Fruit fly (Drosophila melanogaster) whole organism, embryonic: ENCODE measurements around the gene Jupiter.

Experiments
- Antp ChIP-seq: fragments of 200-800 bp; sonication (Bioruptor generic); optimal IDR thresholded peaks from 3 replicates; lab custom pipeline; 2016; ENCODE audit warnings: missing biosample characterization, missing genetic modification characterization
- Bgb ChIP-seq: fragments of 200-800 bp; sonication (Bioruptor generic); IDR thresholded peaks from 2 replicates; pipeline ENCODE4 v1.3.6; 2022; ENCODE audit warnings: missing biosample characterization, missing genetic modification characterization; ENCODE audit not compliant: partially characterized antibody
- CG10959 ChIP-seq: fragments of 200-800 bp; sonication (Bioruptor generic); IDR thresholded peaks from 2 replicates; pipeline ENCODE4 v1.3.6; 2022; ENCODE audit warnings: missing biosample characterization, missing genetic modification characterization
- CG12299 ChIP-seq: fragments of 200-800 bp; sonication (Bioruptor generic); optimal IDR thresholded peaks from 2 replicates; lab custom pipeline; 2018; ENCODE audit warnings: missing biosample characterization, mild to moderate bottlenecking, missing genetic modification characterization
- CG1233 ChIP-seq: fragments of 200-800 bp; sonication (Bioruptor generic); optimal IDR thresholded peaks from 4 replicates; lab custom pipeline; 2018; ENCODE audit warnings: missing biosample characterization, mild to moderate bottlenecking, missing genetic modification characterization
- CG12942 ChIP-seq: fragments of 200-800 bp; sonication (Bioruptor generic); optimal IDR thresholded peaks from 3 replicates; lab custom pipeline; 2016; ENCODE audit warnings: missing biosample characterization, missing genetic modification characterization
- CG14050 ChIP-seq: fragments of 200-800 bp; sonication (Bioruptor generic); IDR thresholded peaks from 3 replicates; pipeline ENCODE4 v1.3.6; 2022; ENCODE audit warnings: missing biosample characterization, missing genetic modification characterization
- CG14710 ChIP-seq: fragments of 200-800 bp; sonication (Bioruptor generic); optimal IDR thresholded peaks from 3 replicates; lab custom pipeline; 2019; ENCODE audit warnings: missing biosample characterization, mild to moderate bottlenecking, missing genetic modification characterization, moderate library complexity
- CG15479 ChIP-seq: fragments of 200-800 bp; sonication (Bioruptor generic); optimal IDR thresholded peaks from 3 replicates; lab custom pipeline; 2019; ENCODE audit warnings: missing biosample characterization, mild to moderate bottlenecking, missing genetic modification characterization, moderate library complexity
- CG16815 ChIP-seq: fragments of 200-800 bp; sonication (Bioruptor generic); optimal IDR thresholded peaks from 3 replicates; lab custom pipeline; 2017; ENCODE audit warnings: missing biosample characterization, mild to moderate bottlenecking, missing genetic modification characterization
- CG1832 ChIP-seq: fragments of 200-800 bp; sonication (Bioruptor generic); optimal IDR thresholded peaks from 2 replicates; lab custom pipeline; 2017; ENCODE audit warnings: missing biosample characterization, mild to moderate bottlenecking, missing genetic modification characterization, inconsistent platforms
- CG30020 ChIP-seq: fragments of 200-800 bp; optimal IDR thresholded peaks from 2 replicates; lab custom pipeline; 2019; ENCODE audit warnings: missing biosample characterization, mild to moderate bottlenecking, missing genetic modification characterization, moderate library complexity
- CG3065 ChIP-seq: fragments of 200-800 bp; sonication (Bioruptor generic); optimal IDR thresholded peaks from 2 replicates; lab custom pipeline; 2016; ENCODE audit warnings: missing biosample characterization, missing genetic modification characterization
- CG4707 ChIP-seq: fragments of 200-800 bp; sonication (Bioruptor generic); optimal IDR thresholded peaks from 2 replicates; lab custom pipeline; 2018; ENCODE audit warnings: missing biosample characterization, mild to moderate bottlenecking, missing genetic modification characterization, moderate library complexity
- CG8290 ChIP-seq, 3 experiments: fragments of 200-800 bp; sonication (Bioruptor generic); optimal IDR thresholded peaks; 2 replicates each; lab custom pipeline; 2016 to 2019; ENCODE audit warnings: missing biosample characterization in 3 of 3, missing genetic modification characterization in 3 of 3, mild to moderate bottlenecking in 2 of 3, moderate library complexity in 1 of 3
- CG9797 ChIP-seq: fragments of 200-800 bp; sonication (Bioruptor generic); optimal IDR thresholded peaks from 3 replicates; lab custom pipeline; 2018; ENCODE audit warnings: missing biosample characterization, mild to moderate bottlenecking, missing genetic modification characterization
- CG9876 ChIP-seq: fragments of 200-800 bp; sonication (Bioruptor generic); optimal IDR thresholded peaks from 2 replicates; lab custom pipeline; 2016; ENCODE audit warnings: missing biosample characterization, missing genetic modification characterization
- CHES-1-like ChIP-seq: fragments of 200-800 bp; sonication (Bioruptor generic); optimal IDR thresholded peaks from 2 replicates; lab custom pipeline; 2016; ENCODE audit warnings: missing biosample characterization, missing genetic modification characterization
- HmgZ ChIP-seq: fragments of 200-800 bp; sonication (Bioruptor generic); optimal IDR thresholded peaks from 2 replicates; lab custom pipeline; 2018; ENCODE audit warnings: missing biosample characterization, mild to moderate bottlenecking, missing genetic modification characterization
- Hr78 ChIP-seq, 2 experiments: fragments of 200-800 bp in 1 of 2; fragments of >200 bp in 1 of 2; sonication (Bioruptor generic) in 1 of 2; optimal IDR thresholded peaks; 2 replicates each; lab custom pipeline; 2017 to 2019; ENCODE audit warnings: missing biosample characterization in 2 of 2, missing genetic modification characterization in 2 of 2, mild to moderate bottlenecking in 1 of 2, moderate library complexity in 1 of 2
- Lpt ChIP-seq: fragments of >200 bp; optimal IDR thresholded peaks from 2 replicates; lab custom pipeline; 2018; ENCODE audit warnings: missing biosample characterization, missing genetic modification characterization
- Myb ChIP-seq: fragments of 200-800 bp; sonication (Bioruptor generic); optimal IDR thresholded peaks from 2 replicates; lab custom pipeline; 2016; ENCODE audit warnings: missing biosample characterization, missing genetic modification characterization
- Nf-YA ChIP-seq: fragments of 200-800 bp; sonication (Bioruptor generic); IDR thresholded peaks from 2 replicates; pipeline ENCODE4 v1.3.6; 2022; ENCODE audit warnings: missing biosample characterization, missing genetic modification characterization
- Ravus ChIP-seq: fragments of 200-800 bp; sonication (Bioruptor generic); IDR thresholded peaks from 2 replicates; pipeline ENCODE4 v1.3.6; 2022; ENCODE audit warnings: missing biosample characterization, missing genetic modification characterization
- Rx ChIP-seq: fragments of 200-800 bp; sonication (Bioruptor generic); IDR thresholded peaks from 2 replicates; pipeline ENCODE4 v1.3.6; 2022; ENCODE audit warnings: missing biosample characterization, missing genetic modification characterization
- Sox102F ChIP-seq: fragments of 200-800 bp; sonication (Bioruptor generic); optimal IDR thresholded peaks from 2 replicates; lab custom pipeline; 2018; ENCODE audit warnings: missing biosample characterization, mild to moderate bottlenecking, missing genetic modification characterization, moderate library complexity
- ato ChIP-seq: fragments of 200-800 bp; sonication (Bioruptor generic); IDR thresholded peaks from 2 replicates; pipeline ENCODE4 v1.3.6; 2022; ENCODE audit warnings: missing biosample characterization, missing genetic modification characterization; ENCODE audit not compliant: partially characterized antibody
- bcd ChIP-seq: fragments of 200-800 bp; sonication (Bioruptor generic); optimal IDR thresholded peaks from 2 replicates; lab custom pipeline; 2017; ENCODE audit warnings: missing biosample characterization, mild to moderate bottlenecking, missing genetic modification characterization
- cg ChIP-seq: fragments of 200-800 bp; sonication (Bioruptor generic); optimal IDR thresholded peaks from 3 replicates; lab custom pipeline; 2019; ENCODE audit warnings: missing biosample characterization, mild to moderate bottlenecking, missing genetic modification characterization, moderate library complexity
- ci ChIP-seq: fragments of 200-800 bp; sonication (Bioruptor generic); IDR thresholded peaks from 3 replicates; pipeline ENCODE4 v1.3.6; 2022; ENCODE audit warnings: missing biosample characterization, missing genetic modification characterization
- crol ChIP-seq: fragments of 200-800 bp; sonication (Bioruptor generic); IDR thresholded peaks from 2 replicates; pipeline ENCODE4 v1.3.6; 2022; ENCODE audit warnings: missing biosample characterization, missing genetic modification characterization
- crp ChIP-seq, 2 experiments: fragments of 200-800 bp; sonication (Bioruptor generic); optimal IDR thresholded peaks; 2 replicates in 1 of 2; 3 replicates in 1 of 2; lab custom pipeline; 2017; ENCODE audit warnings: missing biosample characterization in 2 of 2, missing genetic modification characterization in 2 of 2, mild to moderate bottlenecking in 1 of 2, moderate library complexity in 1 of 2
- danr ChIP-seq: fragments of 200-800 bp; sonication (Bioruptor generic); IDR thresholded peaks from 2 replicates; pipeline ENCODE4 v1.3.6; 2022; ENCODE audit warnings: missing biosample characterization, missing genetic modification characterization
- esg ChIP-seq: fragments of 200-800 bp; sonication (Bioruptor generic); conservative IDR thresholded peaks from 2 replicates; pipeline ENCODE4 v1.3.6; 2022; ENCODE audit warnings: missing biosample characterization, missing genetic modification characterization
- exex ChIP-seq: fragments of 200-800 bp; sonication (Bioruptor generic); optimal IDR thresholded peaks from 4 replicates; lab custom pipeline; 2018; ENCODE audit warnings: missing biosample characterization, mild to moderate bottlenecking, missing genetic modification characterization, moderate library complexity
- gcm ChIP-seq: fragments of 200-800 bp; sonication (Bioruptor generic); optimal IDR thresholded peaks from 2 replicates; lab custom pipeline; 2019; ENCODE audit warnings: missing biosample characterization, mild to moderate bottlenecking, missing genetic modification characterization, moderate library complexity
- gem ChIP-seq: fragments of 200-800 bp; sonication (Bioruptor generic); optimal IDR thresholded peaks from 2 replicates; lab custom pipeline; 2019; ENCODE audit warnings: missing biosample characterization, mild to moderate bottlenecking, missing genetic modification characterization, moderate library complexity
- grau ChIP-seq: fragments of 200-800 bp; optimal IDR thresholded peaks from 3 replicates; lab custom pipeline; 2019; ENCODE audit warnings: missing biosample characterization, mild to moderate bottlenecking, missing genetic modification characterization, moderate library complexity
- hth ChIP-seq: fragments of >200 bp; optimal IDR thresholded peaks from 2 replicates; lab custom pipeline; 2017; ENCODE audit warnings: inconsistent platforms
- onecut ChIP-seq: fragments of 200-800 bp; sonication (Bioruptor generic); IDR thresholded peaks from 2 replicates; pipeline ENCODE4 v1.3.6; 2022; ENCODE audit warnings: missing biosample characterization, missing genetic modification characterization
- psq ChIP-seq: fragments of 200-800 bp; sonication (Bioruptor generic); optimal IDR thresholded peaks from 2 replicates; lab custom pipeline; 2017; ENCODE audit warnings: missing biosample characterization, missing genetic modification characterization
- salm ChIP-seq: fragments of 200-800 bp; sonication (Bioruptor generic); optimal IDR thresholded peaks from 2 replicates; lab custom pipeline; 2018; ENCODE audit warnings: missing biosample characterization, mild to moderate bottlenecking, missing genetic modification characterization
- sc ChIP-seq, 3 experiments: fragments of >200 bp in 2 of 3; fragments of 200-800 bp in 1 of 3; sonication (Bioruptor generic) in 1 of 3; optimal IDR thresholded peaks; 2 replicates in 2 of 3; 3 replicates in 1 of 3; lab custom pipeline; 2017; ENCODE audit warnings: mild to moderate bottlenecking in 1 of 3, missing biosample characterization in 1 of 3, missing genetic modification characterization in 1 of 3, missing genetic modification reagents in 1 of 3
- tup ChIP-seq: fragments of 200-800 bp; sonication (Bioruptor generic); optimal IDR thresholded peaks from 2 replicates; lab custom pipeline; 2016; ENCODE audit warnings: missing biosample characterization, mild to moderate bottlenecking, missing genetic modification characterization, moderate library complexity
- twi ChIP-seq: fragments of 200-800 bp; optimal IDR thresholded peaks from 2 replicates; lab custom pipeline; 2019; ENCODE audit warnings: missing biosample characterization, mild to moderate bottlenecking, missing genetic modification characterization, moderate library complexity
- usp ChIP-seq: fragments of >200 bp; optimal IDR thresholded peaks from 2 replicates; lab custom pipeline; 2017; ENCODE audit warnings: missing biosample characterization, missing genetic modification characterization
- vfl ChIP-seq: fragments of 200-800 bp; sonication (Bioruptor generic); optimal IDR thresholded peaks from 2 replicates; lab custom pipeline; 2016; ENCODE audit warnings: missing biosample characterization, missing genetic modification characterization
- wor ChIP-seq: fragments of 200-800 bp; sonication (Bioruptor generic); IDR thresholded peaks from 2 replicates; pipeline ENCODE4 v1.3.6; 2022; ENCODE audit warnings: missing biosample characterization, missing genetic modification characterization
- zen ChIP-seq: fragments of 200-800 bp; sonication (Bioruptor generic); optimal IDR thresholded peaks from 3 replicates; lab custom pipeline; 2018; ENCODE audit warnings: missing biosample characterization, mild to moderate bottlenecking, missing genetic modification characterization, moderate library complexity

The Jupiter gene

dm6 chr3R:11650105-11651039, 30.7 kb upstream of the Jupiter start, which contains the start of the genes Csk and Elp1 (continued):
- TF ChIP-seq CG12299 (tag; lab: Kevin White, UChicago) (peak; percentile 27), CG30020 (peak; percentile 73), HmgZ (tag; lab: Kevin White, UChicago) (peak; percentile 75), Rx (no peak), CG9797 (GFP tag; lab: Kevin White, UChicago) (peak; percentile 96), CG8290 (GFP tag; optimal IDR thresholded peaks at IDR 0.05; lab: Kevin White, UChicago) (peak; percentile 61), CG8290 (tag; optimal IDR thresholded peaks at IDR 0.05; lab: Kevin White, UChicago) (peak; percentile 29 to 69), CG9876 (no peak), onecut (GFP tag; lab: Robert Waterston, UW) (no peak; the same call in 1 of the 2 replicates), Hr78 (GFP tag; optimal IDR thresholded peaks at IDR 0.05; lab: Kevin White, UChicago) (no peak), gem (tag; lab: Kevin White, UChicago) (peak; percentile 74), Lpt (GFP tag; lab: Kevin White, UChicago) (no peak), wor (no peak), Nf-YA (GFP tag; lab: Robert Waterston, UW) (no peak), Sox102F (GFP tag; lab: Kevin White, UChicago) (peak; percentile 21), CG4707 (GFP tag; lab: Kevin White, UChicago) (no peak), bcd (GFP tag; lab: Kevin White, UChicago) (peak; percentile 66), grau (tag; lab: Kevin White, UChicago) (peak; percentile 69), cg (GFP tag; lab: Kevin White, UChicago) (peak; percentile 95), Antp (GFP tag; lab: Kevin White, UChicago) (peak; percentile 4), twi (peak; percentile 73), gcm (GFP tag; lab: Kevin White, UChicago) (no peak), Ravus (GFP tag; lab: Robert Waterston, UW) (no peak), crp (GFP tag; optimal IDR thresholded peaks at IDR 0.05; lab: Kevin White, UChicago) (peak in 1 of 2 experiments; percentile 53), danr (GFP tag; lab: Robert Waterston, UW) (no peak), CHES-1-like (GFP tag; lab: Kevin White, UChicago) (peak; percentile 36), ci (0 out of 3 replicates have a peak, but pooled peaks have one; percentile 32), sc (optimal IDR thresholded peaks at IDR 0.05; lab: Kevin White, UChicago) (no peak), sc (GFP tag; optimal IDR thresholded peaks at IDR 0.05; lab: Kevin White, UChicago) (no peak), CG10959 (GFP tag; lab: Robert Waterston, UW) (no peak), vfl (GFP tag; lab: Kevin White, UChicago) (no peak), CG12942 (GFP tag; lab: Kevin White, UChicago) (peak; percentile 56), CG15479 (GFP tag; lab: Kevin White, UChicago) (peak; percentile 84), usp (GFP tag; lab: Kevin White, UChicago) (no peak), ato (GFP tag; lab: Robert Waterston, UW) (no peak), Myb (peak; percentile 14), CG3065 (no peak), CG14050 (GFP tag; lab: Robert Waterston, UW) (no peak), crol (no peak)

- peak; percentile 97 for TF ChIP-seq esg
- no peak for TF ChIP-seq Bgb (GFP tag; lab: Robert Waterston, UW)
- peak; percentile 90 for TF ChIP-seq CG16815 (GFP tag; lab: Kevin White, UChicago)
- TF ChIP-seq tup (GFP tag; lab: Kevin White, UChicago): peak; percentile 93
- TF ChIP-seq salm (tag; lab: Kevin White, UChicago): peak; percentile 86
- peak; percentile 83 for TF ChIP-seq gcm (GFP tag; lab: Kevin White, UChicago)
- peak; percentile 78 for TF ChIP-seq psq (GFP tag; lab: Kevin White, UChicago)
- peak; percentile 95 for TF ChIP-seq CG1233
- peak; percentile 86 for TF ChIP-seq zen (tag; lab: Kevin White, UChicago)
- peak; percentile 78 for TF ChIP-seq exex (tag; lab: Kevin White, UChicago)
- TF ChIP-seq hth: no peak
- no peak for TF ChIP-seq CG1832 (GFP tag; lab: Kevin White, UChicago)
- TF ChIP-seq CG14710 (tag; lab: Kevin White, UChicago): peak; percentile 53
Observed at dm6 chr3R:11649449-11649848, 29.7 kb upstream of the Jupiter start.
